Worm (Caenorhabditis elegans): ENCODE results near the gene Y81B9A.2.

Gene Y81B9A.2

ce11 chrX:9172733-9173132 lies 11.2 kb upstream of the Y81B9A.2 start:
- TF ChIP-seq lin-13 (GFP tag; optimal IDR thresholded peaks at IDR 0.05) = no peak

- TF ChIP-seq nhr-12 (tag; optimal IDR thresholded peaks at IDR 0.05) (no peak), unc-39 (tag; optimal IDR thresholded peaks at IDR 0.05) (no peak), mbf-1 (tag; optimal IDR thresholded peaks at IDR 0.05) (no peak), ZK546.5 (tag; optimal IDR thresholded peaks at IDR 0.05) (no peak), C34F6.9 (tag; optimal IDR thresholded peaks at IDR 0.05) (no peak), nhr-6 (tag; optimal IDR thresholded peaks at IDR 0.05) (no peak), mdl-1 (tag; optimal IDR thresholded peaks at IDR 0.05) (no peak), F13H6.1 (tag; optimal IDR thresholded peaks at IDR 0.05) (no peak), snpc-4 (tag; optimal IDR thresholded peaks at IDR 0.05) (no peak), unc-55 (GFP tag; optimal IDR thresholded peaks at IDR 0.05) (no peak), nhr-77 (tag; optimal IDR thresholded peaks at IDR 0.05) (no peak), Y55F3AM.14 (GFP tag; optimal IDR thresholded peaks at IDR 0.05) (no peak), ama-1 (optimal IDR thresholded peaks at IDR 0.05) (no peak)
Observed at ce11 chrX:9174409-9174808, 9.5 kb upstream of the Y81B9A.2 start, which contains the start of gene B0563.8. B0563.8 (minus strand) TSS chrX:9174509.

ce11 chrX:9180823-9181222 lies 3.1 kb upstream of the Y81B9A.2 start, which contains the start of gene Y81B9A.4:
Y81B9A.4 (minus strand) TSS chrX:9180923.
- TF ChIP-seq elt-3 (tag; optimal IDR thresholded peaks at IDR 0.05) (no peak), F13H6.1 (tag; optimal IDR thresholded peaks at IDR 0.05) (no peak), nhr-23 (tag; optimal IDR thresholded peaks at IDR 0.05) (no peak), crh-2 (tag; optimal IDR thresholded peaks at IDR 0.05) (no peak), nhr-11 (tag; optimal IDR thresholded peaks at IDR 0.05) (no peak), zag-1 (tag; optimal IDR thresholded peaks at IDR 0.05) (no peak), Y55F3AM.14 (GFP tag; optimal IDR thresholded peaks at IDR 0.05) (no peak), ztf-4 (tag; optimal IDR thresholded peaks at IDR 0.05) (no peak)

- TF ChIP-seq ceh-16 (tag; optimal IDR thresholded peaks at IDR 0.05) (no peak), Y55F3AM.14 (GFP tag; optimal IDR thresholded peaks at IDR 0.05) (no peak), ztf-1 (GFP tag; conservative IDR thresholded peaks at IDR 0.05) (no peak), sem-4 (tag; optimal IDR thresholded peaks at IDR 0.05) (no peak), blmp-1 (tag; optimal IDR thresholded peaks at IDR 0.05; ENCODE audit: insufficient read depth) (no peak), nhr-10 (tag; optimal IDR thresholded peaks at IDR 0.05) (no peak), gmeb-1 (tag; optimal IDR thresholded peaks at IDR 0.05) (no peak), zag-1 (tag; optimal IDR thresholded peaks at IDR 0.05) (no peak), unc-55 (GFP tag; optimal IDR thresholded peaks at IDR 0.05) (no peak), F13H6.1 (tag; optimal IDR thresholded peaks at IDR 0.05) (no peak), skn-1 (tag; optimal IDR thresholded peaks at IDR 0.05) (no peak), nhr-237 (tag; optimal IDR thresholded peaks at IDR 0.05) (no peak)
Observed at ce11 chrX:9182140-9182539, 1.8 kb upstream of the Y81B9A.2 start, which contains the start of gene Y81B9A.3. Y81B9A.3 (plus strand) TSS chrX:9182440.

ce11 chrX:9191795-9192494 lies 8.0 kb downstream of the Y81B9A.2 start, which contains the start of gene Y81B9A.1:
Y81B9A.1 (plus strand) TSS chrX:9192444.
- TF ChIP-seq zag-1 (tag; optimal IDR thresholded peaks at IDR 0.05) (no peak), crh-2 (tag; optimal IDR thresholded peaks at IDR 0.05) (no peak), skn-1 (tag; optimal IDR thresholded peaks at IDR 0.05) (no peak), nhr-6 (tag; optimal IDR thresholded peaks at IDR 0.05) (no peak), ceh-16 (tag; optimal IDR thresholded peaks at IDR 0.05) (no peak), ztf-11 (tag; optimal IDR thresholded peaks at IDR 0.05) (no peak), sma-3 (GFP tag; optimal IDR thresholded peaks at IDR 0.05) (no peak), peb-1 (tag; optimal IDR thresholded peaks at IDR 0.05) (no peak), nhr-10 (tag; optimal IDR thresholded peaks at IDR 0.05) (no peak), fos-1 (tag; optimal IDR thresholded peaks at IDR 0.05) (no peak), elt-1 (tag; optimal IDR thresholded peaks at IDR 0.05) (no peak), F13H6.1 (tag; optimal IDR thresholded peaks at IDR 0.05) (no peak), aly-2 (tag; optimal IDR thresholded peaks at IDR 0.05) (no peak), unc-39 (tag; optimal IDR thresholded peaks at IDR 0.05) (no peak), nhr-21 (tag; optimal IDR thresholded peaks at IDR 0.05) (no peak), ztf-4 (tag; optimal IDR thresholded peaks at IDR 0.05) (no peak), C34F6.9 (tag; optimal IDR thresholded peaks at IDR 0.05) (no peak), nhr-25 (tag; optimal IDR thresholded peaks at IDR 0.05) (no peak), unc-55 (GFP tag; optimal IDR thresholded peaks at IDR 0.05) (no peak), lsy-2 (tag; optimal IDR thresholded peaks at IDR 0.05) (no peak)
